Fruit fly (Drosophila melanogaster) whole organism, prepupa: ENCODE results near the gene CG2887.
A peak's percentile ranks its signal among the peaks of the same experiment; 100 is the strongest.

ENCODE experiments used
- Blimp-1 ChIP-seq: fragments of 200-800 bp; sonication (Bioruptor generic); optimal IDR thresholded peaks from 3 replicates; lab custom pipeline; 2017; ENCODE audit warnings: missing biosample characterization, missing genetic modification characterization, mild to moderate bottlenecking, moderate library complexity, missing genetic modification reagents
- CG10631 ChIP-seq: fragments of 200-800 bp; sonication (Bioruptor generic); optimal IDR thresholded peaks from 2 replicates; lab custom pipeline; 2016; ENCODE audit warnings: missing biosample characterization, missing genetic modification characterization
- CG10669 ChIP-seq: fragments of 200-800 bp; sonication (Bioruptor generic); optimal IDR thresholded peaks from 3 replicates; lab custom pipeline; 2018; ENCODE audit warnings: missing biosample characterization, mild to moderate bottlenecking, missing genetic modification characterization, moderate library complexity
- CG11294 ChIP-seq: fragments of 200-800 bp; sonication (Bioruptor generic); IDR thresholded peaks from 2 replicates; pipeline ENCODE4 v1.3.6; 2022; ENCODE audit warnings: missing biosample characterization, missing genetic modification characterization
- CG11762 ChIP-seq: fragments of 200-800 bp; sonication (Bioruptor generic); optimal IDR thresholded peaks from 3 replicates; lab custom pipeline; 2016; ENCODE audit warnings: missing biosample characterization, missing genetic modification characterization; ENCODE audit not compliant: insufficient read depth
- CG11902 ChIP-seq: fragments of 200-800 bp; sonication (Bioruptor generic); optimal IDR thresholded peaks from 3 replicates; lab custom pipeline; 2016; ENCODE audit warnings: missing biosample characterization, missing genetic modification characterization
- CG15336 ChIP-seq: fragments of 200-800 bp; sonication (Bioruptor generic); IDR thresholded peaks from 2 replicates; pipeline ENCODE4 v1.3.6; 2022; ENCODE audit warnings: missing biosample characterization, missing genetic modification characterization
- CG16779 ChIP-seq: fragments of 200-800 bp; sonication (Bioruptor generic); optimal IDR thresholded peaks from 3 replicates; lab custom pipeline; 2017; ENCODE audit warnings: missing biosample characterization, mild to moderate bottlenecking, missing genetic modification characterization
- CG3032 ChIP-seq: fragments of 200-800 bp; optimal IDR thresholded peaks from 2 replicates; lab custom pipeline; 2019; ENCODE audit warnings: missing biosample characterization, mild to moderate bottlenecking, missing genetic modification characterization, moderate library complexity
- CG31627 ChIP-seq: fragments of 200-800 bp; sonication (Bioruptor generic); optimal IDR thresholded peaks from 3 replicates; lab custom pipeline; 2016; ENCODE audit warnings: missing biosample characterization, missing genetic modification characterization
- CG32006 ChIP-seq: fragments of 200-800 bp; sonication (Bioruptor generic); optimal IDR thresholded peaks from 3 replicates; lab custom pipeline; 2017; ENCODE audit warnings: missing biosample characterization, mild to moderate bottlenecking, missing genetic modification characterization
- CG34406 ChIP-seq: fragments of 200-800 bp; sonication (Bioruptor generic); optimal IDR thresholded peaks from 3 replicates; lab custom pipeline; 2016; ENCODE audit warnings: missing biosample characterization, missing genetic modification characterization
- CG4318 ChIP-seq: fragments of 200-800 bp; sonication (Bioruptor generic); optimal IDR thresholded peaks from 3 replicates; lab custom pipeline; 2017; ENCODE audit warnings: missing biosample characterization, mild to moderate bottlenecking, missing genetic modification characterization
- CG6792 ChIP-seq: fragments of 200-800 bp; sonication (Bioruptor generic); optimal IDR thresholded peaks from 3 replicates; lab custom pipeline; 2016; ENCODE audit warnings: missing biosample characterization, missing genetic modification characterization
- CG7368 ChIP-seq: fragments of 200-800 bp; sonication (Bioruptor generic); optimal IDR thresholded peaks from 3 replicates; lab custom pipeline; 2016; ENCODE audit warnings: missing biosample characterization, missing genetic modification characterization
- CG8119 ChIP-seq: fragments of 200-800 bp; sonication (Bioruptor generic); IDR thresholded peaks from 3 replicates; pipeline ENCODE4 v1.3.6; 2022; ENCODE audit warnings: missing biosample characterization, missing genetic modification characterization
- CG8632 ChIP-seq: fragments of 200-800 bp; sonication (Bioruptor generic); optimal IDR thresholded peaks from 3 replicates; lab custom pipeline; 2016; ENCODE audit warnings: missing biosample characterization, missing genetic modification characterization
- CG9139 ChIP-seq: fragments of 200-800 bp; sonication (Bioruptor generic); optimal IDR thresholded peaks from 3 replicates; lab custom pipeline; 2017; ENCODE audit warnings: missing biosample characterization, mild to moderate bottlenecking, missing genetic modification characterization
- Eip75B ChIP-seq: fragments of 200-800 bp; sonication (Bioruptor generic); optimal IDR thresholded peaks from 3 replicates; lab custom pipeline; 2016; ENCODE audit warnings: missing biosample characterization, missing genetic modification characterization
- Eip78C ChIP-seq: fragments of 200-800 bp; sonication (Bioruptor generic); peaks from one replicate; lab custom pipeline; 2016; ENCODE audit warnings: missing biosample characterization, missing genetic modification characterization
- Ets21C ChIP-seq: fragments of 200-800 bp; sonication (Bioruptor generic); optimal IDR thresholded peaks from 3 replicates; lab custom pipeline; 2016; ENCODE audit warnings: missing biosample characterization, missing genetic modification characterization
- Gug ChIP-seq: fragments of 200-800 bp; sonication (Bioruptor generic); IDR thresholded peaks from 2 replicates; pipeline ENCODE4 v1.3.6; 2022; ENCODE audit warnings: missing biosample characterization, missing genetic modification characterization
- Hr39 ChIP-seq: fragments of 200-800 bp; sonication (Bioruptor generic); optimal IDR thresholded peaks from 2 replicates; lab custom pipeline; 2016; ENCODE audit warnings: missing biosample characterization, missing genetic modification characterization
- Hr4 ChIP-seq: fragments of 200-800 bp; sonication (Bioruptor generic); optimal IDR thresholded peaks from 3 replicates; lab custom pipeline; 2016; ENCODE audit warnings: missing biosample characterization, missing genetic modification characterization
- Met ChIP-seq: fragments of 200-800 bp; sonication (Bioruptor generic); optimal IDR thresholded peaks from 3 replicates; lab custom pipeline; 2016; ENCODE audit warnings: missing biosample characterization, missing genetic modification characterization
- Smox ChIP-seq: fragments of 200-800 bp; sonication (Bioruptor generic); optimal IDR thresholded peaks from 3 replicates; lab custom pipeline; 2016; ENCODE audit warnings: missing biosample characterization, missing genetic modification characterization
- Sox102F ChIP-seq: fragments of 200-800 bp; sonication (Bioruptor generic); optimal IDR thresholded peaks from 2 replicates; lab custom pipeline; 2016; ENCODE audit warnings: missing biosample characterization, mild to moderate bottlenecking, missing genetic modification characterization
- Sox14 ChIP-seq: fragments of 200-800 bp; sonication (Bioruptor generic); optimal IDR thresholded peaks from 3 replicates; lab custom pipeline; 2016; ENCODE audit warnings: missing biosample characterization, missing genetic modification characterization
- Sox15 ChIP-seq: fragments of 200-800 bp; sonication (Bioruptor generic); optimal IDR thresholded peaks from 3 replicates; lab custom pipeline; 2016; ENCODE audit warnings: missing biosample characterization, missing genetic modification characterization
- achi ChIP-seq: fragments of 200-800 bp; sonication (Bioruptor generic); optimal IDR thresholded peaks from 3 replicates; lab custom pipeline; 2016; ENCODE audit warnings: missing biosample characterization, missing genetic modification characterization
- acj6 ChIP-seq: fragments of 200-800 bp; sonication (Bioruptor generic); optimal IDR thresholded peaks from 3 replicates; lab custom pipeline; 2016; ENCODE audit warnings: missing biosample characterization, missing genetic modification characterization
- cyc ChIP-seq: fragments of 200-800 bp; sonication (Bioruptor generic); optimal IDR thresholded peaks from 3 replicates; lab custom pipeline; 2016; ENCODE audit warnings: missing biosample characterization, missing genetic modification characterization
- dac ChIP-seq: fragments of 200-800 bp; sonication (Bioruptor generic); optimal IDR thresholded peaks from 2 replicates; lab custom pipeline; 2017; ENCODE audit warnings: missing biosample characterization, mild to moderate bottlenecking, missing genetic modification characterization
- dsx ChIP-seq: fragments of 200-800 bp; optimal IDR thresholded peaks from 3 replicates; lab custom pipeline; 2019; ENCODE audit warnings: missing biosample characterization, mild to moderate bottlenecking, missing genetic modification characterization, moderate library complexity; ENCODE audit not compliant: poor library complexity, severe bottlenecking
- eg ChIP-seq: fragments of 200-800 bp; sonication (Bioruptor generic); IDR thresholded peaks from 3 replicates; pipeline ENCODE4 v1.3.6; 2022; ENCODE audit warnings: missing biosample characterization, missing genetic modification characterization
- esn ChIP-seq: fragments of 200-800 bp; sonication (Bioruptor generic); optimal IDR thresholded peaks from 2 replicates; lab custom pipeline; 2016; ENCODE audit warnings: missing biosample characterization, mild to moderate bottlenecking, missing genetic modification characterization, moderate library complexity
- fd59A ChIP-seq: fragments of 200-800 bp; sonication (Bioruptor generic); optimal IDR thresholded peaks from 2 replicates; lab custom pipeline; 2017; ENCODE audit warnings: missing biosample characterization, mild to moderate bottlenecking, missing genetic modification characterization, missing genetic modification reagents
- fd85E ChIP-seq: fragments of 200-800 bp; sonication (Bioruptor generic); optimal IDR thresholded peaks from 3 replicates; lab custom pipeline; 2016; ENCODE audit warnings: missing biosample characterization, missing genetic modification characterization
- fkh ChIP-seq: fragments of 200-800 bp; sonication (Bioruptor generic); optimal IDR thresholded peaks from 3 replicates; lab custom pipeline; 2017; ENCODE audit warnings: missing biosample characterization, mild to moderate bottlenecking, missing genetic modification characterization, moderate library complexity
- lz ChIP-seq: fragments of 200-800 bp; sonication (Bioruptor generic); optimal IDR thresholded peaks from 3 replicates; lab custom pipeline; 2016; ENCODE audit warnings: missing biosample characterization, missing genetic modification characterization
- net ChIP-seq: fragments of 200-800 bp; sonication (Bioruptor generic); optimal IDR thresholded peaks from 3 replicates; lab custom pipeline; 2016; ENCODE audit warnings: missing biosample characterization, missing genetic modification characterization
- pdm3 ChIP-seq: fragments of 200-800 bp; sonication (Bioruptor generic); optimal IDR thresholded peaks from 3 replicates; lab custom pipeline; 2016; ENCODE audit warnings: missing biosample characterization, missing genetic modification characterization
- salr ChIP-seq, 2 experiments: fragments of 200-800 bp; sonication (Bioruptor generic); optimal IDR thresholded peaks; 3 replicates each; lab custom pipeline; 2016 to 2018; ENCODE audit warnings: missing biosample characterization in 2 of 2, missing genetic modification characterization in 2 of 2, mild to moderate bottlenecking in 1 of 2
- svp ChIP-seq: fragments of 200-800 bp; sonication (Bioruptor generic); peaks from one replicate; lab custom pipeline; 2016; ENCODE audit warnings: missing biosample characterization, missing genetic modification characterization
- topi ChIP-seq: fragments of 200-800 bp; sonication (Bioruptor generic); optimal IDR thresholded peaks from 3 replicates; lab custom pipeline; 2016; ENCODE audit warnings: missing biosample characterization, missing genetic modification characterization
- vri ChIP-seq: fragments of 200-800 bp; sonication (Bioruptor generic); optimal IDR thresholded peaks from 3 replicates; lab custom pipeline; 2016; ENCODE audit warnings: missing biosample characterization, mild to moderate bottlenecking, missing genetic modification characterization

CG2887 gene

dm6 chrX:10487105-10487504 lies 8.8 kb upstream of the CG2887 start, which contains the start of gene CG32687:
Gene CG32687 (minus strand): TSS chrX:10487205.
- TF ChIP-seq Ets21C (GFP tag; lab: Kevin White, UChicago): no peak
- no peak for TF ChIP-seq CG4318
- TF ChIP-seq CG16779: no peak
- no peak for TF ChIP-seq CG8119 (GFP tag; lab: Robert Waterston, UW)
- no peak for TF ChIP-seq CG34406
- TF ChIP-seq Eip75B: no peak
- no peak for TF ChIP-seq CG11762 (GFP tag; lab: Kevin White, UChicago)
- no peak for TF ChIP-seq CG32006 (GFP tag; lab: Kevin White, UChicago)
- no peak for TF ChIP-seq svp
- no peak for TF ChIP-seq pdm3 (GFP tag; lab: Kevin White, UChicago)
- no peak for TF ChIP-seq dsx
- TF ChIP-seq fkh (GFP tag; lab: Kevin White, UChicago): no peak
- no peak for TF ChIP-seq topi (GFP tag; lab: Kevin White, UChicago)
- TF ChIP-seq net (GFP tag; lab: Kevin White, UChicago): no peak
- TF ChIP-seq CG10669 (GFP tag; lab: Kevin White, UChicago): no peak
- no peak for TF ChIP-seq Eip78C (GFP tag; lab: Kevin White, UChicago)
- TF ChIP-seq CG31627 (GFP tag; lab: Kevin White, UChicago): no peak
- TF ChIP-seq Blimp-1 (GFP tag; lab: Kevin White, UChicago): no peak
- no peak for TF ChIP-seq CG11902 (GFP tag; lab: Kevin White, UChicago)

- TF ChIP-seq CG10631 (GFP tag; lab: Kevin White, UChicago): peak; percentile 56
- peak; percentile 7 for TF ChIP-seq Ets21C (GFP tag; lab: Kevin White, UChicago)
- TF ChIP-seq Smox: peak; percentile 35
- TF ChIP-seq CG7368 (GFP tag; lab: Kevin White, UChicago): peak; percentile 58
- TF ChIP-seq CG11762 (GFP tag; lab: Kevin White, UChicago): peak; percentile 49
- peak; percentile 30 to 46 for TF ChIP-seq salr (GFP tag; optimal IDR thresholded peaks at IDR 0.05; lab: Kevin White, UChicago)
- TF ChIP-seq CG6792 (GFP tag; lab: Kevin White, UChicago): peak; percentile 64
- TF ChIP-seq CG9139 (GFP tag; lab: Kevin White, UChicago): peak; percentile 53
- peak; percentile 71 for TF ChIP-seq Eip75B
- peak; percentile 95 for TF ChIP-seq svp
- TF ChIP-seq CG11294 (GFP tag; lab: Robert Waterston, UW): peak; percentile 31
- peak; percentile 25 for TF ChIP-seq fkh (GFP tag; lab: Kevin White, UChicago)
- TF ChIP-seq esn (GFP tag; lab: Kevin White, UChicago): peak; percentile 65
- TF ChIP-seq fd85E (GFP tag; lab: Kevin White, UChicago): no peak
- TF ChIP-seq Hr39 (GFP tag; lab: Kevin White, UChicago): peak; percentile 44
- peak; percentile 45 for TF ChIP-seq lz (GFP tag; lab: Kevin White, UChicago)
- no peak for TF ChIP-seq dac (GFP tag; lab: Kevin White, UChicago)
- TF ChIP-seq topi (GFP tag; lab: Kevin White, UChicago): peak; percentile 45
- peak; percentile 69 for TF ChIP-seq net (GFP tag; lab: Kevin White, UChicago)
- peak; percentile 58 for TF ChIP-seq fd59A (GFP tag; lab: Kevin White, UChicago)
- TF ChIP-seq eg (GFP tag; lab: Robert Waterston, UW): peak; percentile 52; the same call in 1 of the 3 replicates
- peak; percentile 74 for TF ChIP-seq Hr4
- TF ChIP-seq Gug: peak; percentile 51
- TF ChIP-seq CG3032 (tag; lab: Kevin White, UChicago): peak; percentile 70
- peak; percentile 65 for TF ChIP-seq acj6
- peak; percentile 3 for TF ChIP-seq CG11902 (GFP tag; lab: Kevin White, UChicago)
- peak; percentile 67 for TF ChIP-seq Sox14 (GFP tag; lab: Kevin White, UChicago)
- TF ChIP-seq achi (GFP tag; lab: Kevin White, UChicago): peak; percentile 61
- TF ChIP-seq vri: peak; percentile 73
- TF ChIP-seq Sox15 (GFP tag; lab: Kevin White, UChicago): peak; percentile 3
- peak; percentile 58 for TF ChIP-seq CG8632
- TF ChIP-seq Sox102F (GFP tag; lab: Kevin White, UChicago): peak; percentile 58
- peak; percentile 78 for TF ChIP-seq CG10669 (GFP tag; lab: Kevin White, UChicago)
- peak; percentile 65; the same call in 2 of the 3 replicates for TF ChIP-seq CG8119 (GFP tag; lab: Robert Waterston, UW)
- peak; percentile 52 for TF ChIP-seq CG34406
- TF ChIP-seq Met: peak; percentile 62
- TF ChIP-seq cyc (GFP tag; lab: Kevin White, UChicago): no peak
- TF ChIP-seq CG15336 (GFP tag; lab: Robert Waterston, UW): peak; percentile 71
- TF ChIP-seq Blimp-1 (GFP tag; lab: Kevin White, UChicago): no peak
Observed at dm6 chrX:10486144-10487030, 8.1 kb upstream of the CG2887 start.
